In genomic region chrX:4711698-4712329, ce11 we compare ENCODE assay signal across 5 worm cellular contexts.
TF ChIP-seq lines count a peak whose summit lies in the region.

dnj-14 (minus strand) TSS chrX:4711748.
glit-1 (plus strand) TSS chrX:4712279.

TF ChIP-seq in whole organism, L1 larva, 84 proteins besides CTCF, POLR2A, EP300 and RAD21 (continues in another document):
- TF ChIP-seq aha-1 (tag; optimal IDR thresholded peaks at IDR 0.05; lab: Kevin White, UChicago) = peak; percentile 19
- peak; percentile 9 for TF ChIP-seq ceh-8 (GFP tag; optimal IDR thresholded peaks at IDR 0.05; lab: Kevin White, UChicago)
- no peak for TF ChIP-seq nhr-76 (tag; optimal IDR thresholded peaks at IDR 0.05; lab: Kevin White, UChicago)
- peak; percentile 79 for TF ChIP-seq blmp-1 (tag; optimal IDR thresholded peaks at IDR 0.05; lab: Kevin White, UChicago)
- peak; percentile 91 for TF ChIP-seq mep-1 (tag; optimal IDR thresholded peaks at IDR 0.05; lab: Kevin White, UChicago)
- peak; percentile 14 for TF ChIP-seq lin-39 (tag; optimal IDR thresholded peaks at IDR 0.05; lab: Kevin White, UChicago)
- TF ChIP-seq irx-1 (tag; optimal IDR thresholded peaks at IDR 0.05; lab: Kevin White, UChicago) = peak; percentile 66
- peak; percentile 62 for TF ChIP-seq fkh-10 (GFP tag; optimal IDR thresholded peaks at IDR 0.05; lab: Kevin White, UChicago)
- TF ChIP-seq F16B12.6 (tag; optimal IDR thresholded peaks at IDR 0.05; lab: Kevin White, UChicago) = peak; percentile 70
- TF ChIP-seq C16A3.4 (tag; optimal IDR thresholded peaks at IDR 0.05; lab: Kevin White, UChicago) = peak; percentile 92
- TF ChIP-seq fkh-8 (tag; optimal IDR thresholded peaks at IDR 0.05; lab: Kevin White, UChicago) = peak; percentile 88
- peak; percentile 76 for TF ChIP-seq elt-2 (tag; optimal IDR thresholded peaks at IDR 0.05; lab: Kevin White, UChicago)
- TF ChIP-seq nhr-19 (GFP tag; conservative IDR thresholded peaks at IDR 0.05; lab: Robert Waterston, UW) = peak; percentile 87
- peak; percentile 38 for TF ChIP-seq snpc-4 (tag; optimal IDR thresholded peaks at IDR 0.05; lab: Kevin White, UChicago)
- no peak for TF ChIP-seq tlp-1 (tag; optimal IDR thresholded peaks at IDR 0.05; lab: Kevin White, UChicago)
- TF ChIP-seq skn-1 (tag; optimal IDR thresholded peaks at IDR 0.05; lab: Kevin White, UChicago) = peak; percentile 93
- TF ChIP-seq pqm-1 (tag; optimal IDR thresholded peaks at IDR 0.05; lab: Kevin White, UChicago) = no peak
- TF ChIP-seq snu-23 (GFP tag; optimal IDR thresholded peaks at IDR 0.05; lab: Kevin White, UChicago) = peak; percentile 95

TF ChIP-seq in whole organism, L3 larva, 47 proteins besides CTCF, POLR2A, EP300 and RAD21 (continues in another document):
- TF ChIP-seq nfya-1 (tag; optimal IDR thresholded peaks at IDR 0.05; lab: Kevin White, UChicago; ENCODE audit: insufficient read depth) (peak; percentile 97), elt-3 (tag; optimal IDR thresholded peaks at IDR 0.05; lab: Kevin White, UChicago) (peak in 1 of 3 experiments; percentile 35), snpc-4 (tag; optimal IDR thresholded peaks at IDR 0.05; lab: Kevin White, UChicago) (peak; percentile 78), egl-27 (tag; optimal IDR thresholded peaks at IDR 0.05; lab: Kevin White, UChicago) (peak; percentile 43), pqm-1 (tag; optimal IDR thresholded peaks at IDR 0.05; lab: Kevin White, UChicago) (peak; percentile 69), ceh-16 (tag; optimal IDR thresholded peaks at IDR 0.05; lab: Kevin White, UChicago) (no peak), lin-39 (tag; optimal IDR thresholded peaks at IDR 0.05; lab: Kevin White, UChicago) (peak; percentile 99), nhr-67 (tag; optimal IDR thresholded peaks at IDR 0.05; lab: Kevin White, UChicago) (no peak), sea-2 (GFP tag; optimal IDR thresholded peaks at IDR 0.05; lab: Kevin White, UChicago) (no peak), mdl-1 (tag; optimal IDR thresholded peaks at IDR 0.05; lab: Kevin White, UChicago) (peak; percentile 25), unc-39 (tag; optimal IDR thresholded peaks at IDR 0.05; lab: Kevin White, UChicago) (no peak), hmg-11 (tag; optimal IDR thresholded peaks at IDR 0.05; lab: Kevin White, UChicago) (peak; percentile 98), pha-4 (tag; optimal IDR thresholded peaks at IDR 0.05; lab: Kevin White, UChicago) (peak; percentile 100), ama-1 (optimal IDR thresholded peaks at IDR 0.05; lab: Kevin White, UChicago) (peak; percentile 28), nhr-237 (tag; optimal IDR thresholded peaks at IDR 0.05; lab: Kevin White, UChicago) (no peak), eor-1 (tag; optimal IDR thresholded peaks at IDR 0.05; lab: Kevin White, UChicago) (no peak), nhr-11 (tag; optimal IDR thresholded peaks at IDR 0.05; lab: Kevin White, UChicago) (peak; percentile 38), elt-1 (tag; optimal IDR thresholded peaks at IDR 0.05; lab: Kevin White, UChicago) (peak; percentile 19), tbx-2 (tag; optimal IDR thresholded peaks at IDR 0.05; lab: Kevin White, UChicago) (peak; percentile 19)

TF ChIP-seq in whole organism, early embryonic, 17 proteins besides CTCF, POLR2A, EP300 and RAD21:
- peak; percentile 55 for TF ChIP-seq F13C5.2 (tag; optimal IDR thresholded peaks at IDR 0.05; lab: Kevin White, UChicago)
- TF ChIP-seq ets-7 (tag; optimal IDR thresholded peaks at IDR 0.05; lab: Kevin White, UChicago) = no peak
- TF ChIP-seq sea-1 (GFP tag; conservative IDR thresholded peaks at IDR 0.05; lab: Robert Waterston, UW) = peak; percentile 63; the same call in 1 of the 2 replicates
- TF ChIP-seq ceh-13 (GFP tag; optimal IDR thresholded peaks at IDR 0.05; lab: Kevin White, UChicago) = no peak
- no peak for TF ChIP-seq ama-1 (optimal IDR thresholded peaks at IDR 0.05; lab: Kevin White, UChicago)
- no peak for TF ChIP-seq ceh-36 (tag; optimal IDR thresholded peaks at IDR 0.05; lab: Kevin White, UChicago)
- TF ChIP-seq flt-1 (GFP tag; IDR thresholded peaks at IDR 0.05; lab: Robert Waterston, UW) = peak; percentile 46; the same call in 1 of the 2 replicates
- TF ChIP-seq hnd-1 (tag; optimal IDR thresholded peaks at IDR 0.05; lab: Kevin White, UChicago) = no peak
- TF ChIP-seq aly-1 (tag; optimal IDR thresholded peaks at IDR 0.05; lab: Kevin White, UChicago) = peak; percentile 23
- TF ChIP-seq tbx-37 (GFP tag; conservative IDR thresholded peaks at IDR 0.05; lab: Robert Waterston, UW) = no peak; the same call in 1 of the 2 replicates
- TF ChIP-seq B0310.2 (tag; optimal IDR thresholded peaks at IDR 0.05; lab: Kevin White, UChicago) = no peak
- no peak for TF ChIP-seq hmbx-1 (tag; optimal IDR thresholded peaks at IDR 0.05; lab: Kevin White, UChicago)
- TF ChIP-seq scrt-1 (GFP tag; IDR thresholded peaks at IDR 0.05; lab: Robert Waterston, UW) = 0 out of 2 replicates have a peak, but pooled peaks have one; percentile 18
- no peak for TF ChIP-seq tbx-11 (GFP tag; IDR thresholded peaks at IDR 0.05; lab: Robert Waterston, UW)
- TF ChIP-seq pes-1 (GFP tag; IDR thresholded peaks at IDR 0.05; lab: Robert Waterston, UW) = no peak
- peak; percentile 80 for TF ChIP-seq hmg-4 (GFP tag; optimal IDR thresholded peaks at IDR 0.05; lab: Kevin White, UChicago)
- TF ChIP-seq tra-4 (tag; optimal IDR thresholded peaks at IDR 0.05; lab: Kevin White, UChicago) = no peak

TF ChIP-seq in whole organism, midembryonic, 9 proteins besides CTCF, POLR2A, EP300 and RAD21:
- TF ChIP-seq T22C8.4 (GFP tag; IDR thresholded peaks at IDR 0.05; lab: Robert Waterston, UW) (peak; percentile 5; the same call in 1 of the 2 replicates), med-1 (GFP tag; optimal IDR thresholded peaks at IDR 0.05; lab: Kevin White, UChicago; ENCODE audit: insufficient read depth) (no peak), flt-1 (GFP tag; IDR thresholded peaks at IDR 0.05; lab: Robert Waterston, UW) (peak; percentile 72), klf-2 (GFP tag; conservative IDR thresholded peaks at IDR 0.05; lab: Robert Waterston, UW) (no peak), tab-1 (GFP tag; IDR thresholded peaks at IDR 0.05; lab: Robert Waterston, UW) (no peak), ztf-23 (GFP tag; IDR thresholded peaks at IDR 0.05; lab: Robert Waterston, UW) (peak; percentile 77), ref-1 (GFP tag; conservative IDR thresholded peaks at IDR 0.05; lab: Robert Waterston, UW) (no peak), cog-1 (tag; optimal IDR thresholded peaks at IDR 0.05; lab: Kevin White, UChicago) (peak; percentile 83), ztf-29 (GFP tag; IDR thresholded peaks at IDR 0.05; lab: Robert Waterston, UW) (no peak)

TF ChIP-seq in whole organism, young adult, 124 proteins besides CTCF, POLR2A, EP300 and RAD21 (continues in another document):
- TF ChIP-seq let-607 (tag; optimal IDR thresholded peaks at IDR 0.05; lab: Kevin White, UChicago) (peak; percentile 74 to 80), lsl-1 (GFP tag; optimal IDR thresholded peaks at IDR 0.05; lab: Kevin White, UChicago) (peak; percentile 28), egl-44 (GFP tag; IDR thresholded peaks at IDR 0.05; lab: Robert Waterston, UW) (peak; percentile 83; the same call in 1 of the 2 replicates), lin-26 (GFP tag; IDR thresholded peaks at IDR 0.05; lab: Robert Waterston, UW) (no peak), rcor-1 (GFP tag; IDR thresholded peaks at IDR 0.05; lab: Robert Waterston, UW) (peak; percentile 50), ztf-6 (GFP tag; IDR thresholded peaks at IDR 0.05; lab: Robert Waterston, UW) (0 out of 2 replicates have a peak, but pooled peaks have one; percentile 40), somi-1 (GFP tag; optimal IDR thresholded peaks at IDR 0.05; lab: Kevin White, UChicago) (peak; percentile 4), B0336.3 (GFP tag; IDR thresholded peaks at IDR 0.05; lab: Robert Waterston, UW) (peak; percentile 77), F37B4.10 (GFP tag; IDR thresholded peaks at IDR 0.05; lab: Robert Waterston, UW) (no peak), ceh-40 (GFP tag; IDR thresholded peaks at IDR 0.05; lab: Robert Waterston, UW) (no peak), mcd-1 (GFP tag; IDR thresholded peaks at IDR 0.05; lab: Robert Waterston, UW) (peak; percentile 89), ama-1 (optimal IDR thresholded peaks at IDR 0.05; lab: Kevin White, UChicago) (no peak), ama-1 (GFP tag; optimal IDR thresholded peaks at IDR 0.05; lab: Kevin White, UChicago) (no peak), ZK185.1 (tag; optimal IDR thresholded peaks at IDR 0.05; lab: Kevin White, UChicago; ENCODE audit: poor library complexity, severe bottlenecking) (peak; percentile 53), pbrm-1 (GFP tag; IDR thresholded peaks at IDR 0.05; lab: Robert Waterston, UW) (peak; percentile 84; the same call in 1 of the 2 replicates), ekl-4 (GFP tag; IDR thresholded peaks at IDR 0.05; lab: Robert Waterston, UW) (0 out of 2 replicates have a peak, but pooled peaks have one; percentile 20), K11D2.4 (GFP tag; IDR thresholded peaks at IDR 0.05; lab: Robert Waterston, UW) (peak; percentile 62; the same call in 1 of the 2 replicates), nhr-27 (tag; optimal IDR thresholded peaks at IDR 0.05; lab: Kevin White, UChicago) (no peak), F23B12.7 (tag; optimal IDR thresholded peaks at IDR 0.05; lab: Kevin White, UChicago; ENCODE audit: insufficient read depth) (peak; percentile 78), unc-62 (GFP tag; optimal IDR thresholded peaks at IDR 0.05; lab: Kevin White, UChicago) (peak; percentile 51), tlf-1 (GFP tag; optimal IDR thresholded peaks at IDR 0.05; lab: Kevin White, UChicago) (peak; percentile 53), ztf-22 (GFP tag; optimal IDR thresholded peaks at IDR 0.05; lab: Kevin White, UChicago) (peak; percentile 19), lin-35 (GFP tag; optimal IDR thresholded peaks at IDR 0.05; lab: Kevin White, UChicago) (peak in 1 of 3 experiments; percentile 58), let-526 (GFP tag; IDR thresholded peaks at IDR 0.05; lab: Robert Waterston, UW) (peak; percentile 76; the same call in 1 of the 2 replicates), hmg-20 (GFP tag; IDR thresholded peaks at IDR 0.05; lab: Robert Waterston, UW) (0 out of 2 replicates have a peak, but pooled peaks have one; percentile 45), ztf-18 (tag; optimal IDR thresholded peaks at IDR 0.05; lab: Kevin White, UChicago) (peak; percentile 57), sea-2 (GFP tag; IDR thresholded peaks at IDR 0.05; lab: Robert Waterston, UW) (no peak), lir-1 (GFP tag; conservative IDR thresholded peaks at IDR 0.05; lab: Robert Waterston, UW) (peak; percentile 36; the same call in 1 of the 2 replicates), F10E7.11 (tag; optimal IDR thresholded peaks at IDR 0.05; lab: Kevin White, UChicago) (no peak), T07F8.4 (tag; optimal IDR thresholded peaks at IDR 0.05; lab: Kevin White, UChicago) (no peak), F39B2.1 (GFP tag; IDR thresholded peaks at IDR 0.05; lab: Robert Waterston, UW) (no peak), lin-54 (GFP tag; optimal IDR thresholded peaks at IDR 0.05; lab: Kevin White, UChicago) (peak; percentile 34), nhr-90 (tag; optimal IDR thresholded peaks at IDR 0.05; lab: Kevin White, UChicago) (peak; percentile 65), C06A6.2 (GFP tag; conservative IDR thresholded peaks at IDR 0.05; lab: Robert Waterston, UW) (no peak)

Comparison
In these comparisons a context has a peak if more than half of its experiments do, and no peak if none do; other contexts are left out.
1. Of the 8 proteins assayed by ChIP-seq in both whole organism, young adult and whole organism, L1 larva: peak only in whole organism, young adult: unc-62; only in whole organism, L1 larva: dpl-1 and unc-130; in both: efl-1, nhr-90 and snpc-4; in neither: 1; mixed calls (peak in some experiments, not most) for 1.